Worm (Caenorhabditis elegans) whole organism, late embryonic: ENCODE measurements around the gene fbxb-106.

Source experiments
- Y22D7AL.16 ChIP-seq: sonication (generic microtip); optimal IDR thresholded peaks from 2 replicates; lab custom pipeline; 2016; ENCODE audit warnings: missing genetic modification characterization, missing compliant biosample characterization
- hlh-8 ChIP-seq: sonication (generic microtip); optimal IDR thresholded peaks from 2 replicates; lab custom pipeline; 2016; ENCODE audit warnings: missing genotype, missing genetic modification characterization, missing compliant biosample characterization
- nfya-1 ChIP-seq: sonication (generic microtip); optimal IDR thresholded peaks from 2 replicates; lab custom pipeline; 2017; ENCODE audit warnings: missing genetic modification characterization, mild to moderate bottlenecking, missing compliant biosample characterization, antibody characterized with exemption, moderate library complexity
- rnt-1 ChIP-seq: sonication (generic microtip); optimal IDR thresholded peaks from 2 replicates; lab custom pipeline; 2016; ENCODE audit warnings: missing genetic modification characterization, missing compliant biosample characterization

DNA sequence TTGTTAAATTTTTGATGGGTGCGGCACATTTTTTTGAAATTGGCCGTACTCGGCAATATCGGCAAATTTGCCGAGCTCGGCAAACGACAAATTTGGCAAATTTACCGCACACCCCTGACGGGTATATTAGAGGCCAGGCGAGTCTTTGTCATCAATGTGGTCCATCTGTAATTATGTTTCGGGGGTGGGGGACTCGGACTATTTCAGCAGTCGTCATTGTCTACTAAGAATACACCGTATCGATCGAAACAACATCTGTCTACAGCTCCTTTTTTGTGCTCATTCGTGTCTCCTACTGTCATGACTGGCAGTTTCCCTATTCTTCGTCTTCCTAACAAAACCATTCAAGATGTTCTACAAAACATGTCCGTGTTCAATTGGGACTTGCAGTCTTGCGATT lies 4.1 kb downstream of the fbxb-106 start, which contains the start of gene F08D12.15:
- no peak for TF ChIP-seq nfya-1 (tag; lab: Kevin White, UChicago)
- TF ChIP-seq Y22D7AL.16 (tag; lab: Kevin White, UChicago) = no peak
- no peak for TF ChIP-seq rnt-1 (tag; lab: Kevin White, UChicago)
- no peak for TF ChIP-seq hlh-8
